Fruit fly (Drosophila melanogaster) whole organism, pupa: ENCODE data around the gene CG1116.
A peak's percentile ranks its signal among the peaks of the same experiment; 100 is the strongest.

Source experiments
- CG12605 ChIP-seq: fragments of 200-800 bp; sonication (Bioruptor generic); IDR thresholded peaks from 2 replicates; pipeline ENCODE4 v1.3.6; 2022; ENCODE audit warnings: missing biosample characterization, missing genetic modification characterization
- CG17806 ChIP-seq: fragments of 200-800 bp; sonication (Bioruptor generic); optimal IDR thresholded peaks from 2 replicates; lab custom pipeline; 2018; ENCODE audit warnings: missing biosample characterization, mild to moderate bottlenecking, missing genetic modification characterization, moderate library complexity
- EcR ChIP-seq: fragments of 200-800 bp; sonication (Bioruptor generic); optimal IDR thresholded peaks from 3 replicates; lab custom pipeline; 2019; ENCODE audit warnings: missing biosample characterization, missing genetic modification characterization, mild to moderate bottlenecking, moderate library complexity, missing genetic modification reagents

DNA sequence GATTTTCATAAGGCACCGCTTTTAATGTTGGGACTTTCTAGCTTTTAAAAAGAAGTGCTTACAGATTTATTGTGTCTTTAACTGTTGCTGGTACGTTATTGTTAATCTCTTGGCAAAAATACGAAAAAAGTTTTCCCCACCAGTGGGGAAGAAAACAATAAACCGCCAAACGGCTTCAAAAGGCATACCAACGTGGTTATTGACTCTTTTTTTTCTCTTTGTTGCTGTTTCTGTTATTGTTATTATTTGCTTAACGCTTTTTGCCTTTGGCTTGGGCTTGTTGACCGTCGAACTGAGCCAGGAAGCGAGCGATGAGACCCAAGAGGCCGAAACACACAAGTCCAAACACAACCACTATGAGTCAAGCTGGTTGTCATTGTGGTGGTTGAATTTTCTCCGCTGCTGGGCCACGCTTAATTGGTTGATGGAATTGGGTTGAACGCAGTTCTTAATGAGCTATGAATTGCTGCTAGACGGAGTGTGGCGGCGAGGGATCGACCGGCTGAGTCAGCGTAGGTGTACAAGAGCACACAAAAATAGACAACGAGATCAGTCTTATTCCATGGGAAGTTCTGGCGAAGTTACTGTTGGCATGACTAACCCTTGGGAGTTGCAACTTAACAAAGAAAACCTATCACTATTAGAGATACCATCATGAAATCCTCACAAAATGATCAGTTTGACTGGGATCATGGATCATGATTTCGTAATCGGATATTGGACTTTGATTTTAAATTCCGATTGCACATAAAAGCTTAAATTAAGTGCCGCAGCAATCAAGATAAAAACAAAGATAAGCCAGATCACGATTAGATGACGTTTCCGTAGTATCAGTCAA is 12.0 kb upstream of the CG1116 start:
- TF ChIP-seq CG17806 (tag; lab: Kevin White, UChicago) (no peak), CG12605 (GFP tag; lab: Robert Waterston, UW) (no peak), EcR (GFP tag; lab: Kevin White, UChicago) (peak; percentile 11)
